Fruit fly (Drosophila melanogaster) whole organism, embryonic: ENCODE data around the gene CG3368.

Source experiments
- ATbp ChIP-seq: fragments of 200-800 bp; sonication (Bioruptor generic); optimal IDR thresholded peaks from 2 replicates; lab custom pipeline; 2017; ENCODE audit warnings: missing biosample characterization, mild to moderate bottlenecking, missing genetic modification characterization, missing genetic modification reagents
- Adf1 ChIP-seq: fragments of 200-800 bp; sonication (Bioruptor generic); IDR thresholded peaks from 2 replicates; pipeline ENCODE4 v1.3.6; 2022; ENCODE audit warnings: missing biosample characterization, missing genetic modification characterization
- Atf3 ChIP-seq: fragments of 200-800 bp; sonication (Bioruptor generic); optimal IDR thresholded peaks from 3 replicates; lab custom pipeline; 2016; ENCODE audit warnings: missing biosample characterization, missing genetic modification characterization
- B-H2 ChIP-seq: fragments of 200-800 bp; sonication (Bioruptor generic); optimal IDR thresholded peaks from 2 replicates; lab custom pipeline; 2018; ENCODE audit warnings: missing biosample characterization, mild to moderate bottlenecking, missing genetic modification characterization
- CG10274 ChIP-seq: fragments of 200-800 bp; sonication (Bioruptor generic); optimal IDR thresholded peaks from 3 replicates; lab custom pipeline; 2017; ENCODE audit warnings: missing biosample characterization, mild to moderate bottlenecking, missing genetic modification characterization
- CG10431 ChIP-seq: fragments of 200-800 bp; sonication (Bioruptor generic); optimal IDR thresholded peaks from 3 replicates; lab custom pipeline; 2018; ENCODE audit warnings: missing biosample characterization, mild to moderate bottlenecking, missing genetic modification characterization
- CG10959 ChIP-seq: fragments of 200-800 bp; sonication (Bioruptor generic); IDR thresholded peaks from 2 replicates; pipeline ENCODE4 v1.3.6; 2022; ENCODE audit warnings: missing biosample characterization, missing genetic modification characterization
- CG12391 ChIP-seq: fragments of 200-800 bp; sonication (Bioruptor generic); optimal IDR thresholded peaks from 3 replicates; lab custom pipeline; 2018; ENCODE audit warnings: missing biosample characterization, mild to moderate bottlenecking, missing genetic modification characterization, moderate library complexity
- CG12769 ChIP-seq: fragments of 200-800 bp; sonication (Bioruptor generic); optimal IDR thresholded peaks from 2 replicates; lab custom pipeline; 2019; ENCODE audit warnings: missing biosample characterization, mild to moderate bottlenecking, missing genetic modification characterization, moderate library complexity
- CG13894 ChIP-seq: fragments of 200-800 bp; sonication (Bioruptor generic); optimal IDR thresholded peaks from 3 replicates; lab custom pipeline; 2018; ENCODE audit warnings: missing biosample characterization, mild to moderate bottlenecking, missing genetic modification characterization, moderate library complexity
- CG15011 ChIP-seq: fragments of 200-800 bp; sonication (Bioruptor generic); optimal IDR thresholded peaks from 3 replicates; lab custom pipeline; 2018; ENCODE audit warnings: missing biosample characterization, mild to moderate bottlenecking, missing genetic modification characterization
- CG1647 ChIP-seq: fragments of 200-800 bp; sonication (Bioruptor generic); optimal IDR thresholded peaks from 3 replicates; lab custom pipeline; 2016; ENCODE audit warnings: missing biosample characterization, missing genetic modification characterization
- CG16813 ChIP-seq: fragments of 200-800 bp; sonication (Bioruptor generic); IDR thresholded peaks from 3 replicates; pipeline ENCODE4 v1.3.6; 2022; ENCODE audit warnings: missing biosample characterization, missing genetic modification characterization; ENCODE audit not compliant: partially characterized antibody
- CG1792 ChIP-seq: fragments of 200-800 bp; sonication (Bioruptor generic); optimal IDR thresholded peaks from 2 replicates; lab custom pipeline; 2016; ENCODE audit warnings: missing biosample characterization, missing genetic modification characterization
- CG2199 ChIP-seq: fragments of 200-800 bp; sonication (Bioruptor generic); IDR thresholded peaks from 3 replicates; pipeline ENCODE4 v1.3.6; 2022; ENCODE audit warnings: missing biosample characterization, missing genetic modification characterization
- CG43689 ChIP-seq: fragments of 200-800 bp; sonication (Bioruptor generic); IDR thresholded peaks from 2 replicates; pipeline ENCODE4 v1.3.6; 2022; ENCODE audit warnings: missing biosample characterization, missing genetic modification characterization
- CG4424 ChIP-seq: fragments of 200-800 bp; sonication (Bioruptor generic); optimal IDR thresholded peaks from 3 replicates; lab custom pipeline; 2016; ENCODE audit warnings: missing biosample characterization, missing genetic modification characterization
- CG6683 ChIP-seq: fragments of 200-800 bp; sonication (Bioruptor generic); optimal IDR thresholded peaks from 2 replicates; lab custom pipeline; 2017; ENCODE audit warnings: missing biosample characterization, mild to moderate bottlenecking, missing genetic modification characterization, missing genetic modification reagents
- CG8281 ChIP-seq: fragments of 200-800 bp; sonication (Bioruptor generic); optimal IDR thresholded peaks from 2 replicates; lab custom pipeline; 2018; ENCODE audit warnings: missing biosample characterization, mild to moderate bottlenecking, missing genetic modification characterization, moderate library complexity
- CG9876 ChIP-seq: fragments of 200-800 bp; sonication (Bioruptor generic); optimal IDR thresholded peaks from 2 replicates; lab custom pipeline; 2016; ENCODE audit warnings: missing biosample characterization, missing genetic modification characterization
- Chrac-16 ChIP-seq: fragments of 200-800 bp; sonication (Bioruptor generic); optimal IDR thresholded peaks from 3 replicates; lab custom pipeline; 2016; ENCODE audit warnings: missing biosample characterization, missing genetic modification characterization
- Dfd ChIP-seq, 2 experiments: fragments of >200 bp; optimal IDR thresholded peaks; 2 replicates each; lab custom pipeline; 2017; ENCODE audit warnings: missing biosample characterization in 2 of 2, missing genetic modification characterization in 2 of 2
- GATAe ChIP-seq: fragments of 200-800 bp; sonication (Bioruptor generic); conservative IDR thresholded peaks from 2 replicates; pipeline ENCODE4 v1.3.6; 2022; ENCODE audit warnings: missing biosample characterization, missing genetic modification characterization
- Hand ChIP-seq: fragments of 200-800 bp; sonication (Bioruptor generic); optimal IDR thresholded peaks from 2 replicates; lab custom pipeline; 2017; ENCODE audit warnings: mild to moderate bottlenecking, missing biosample characterization, missing genetic modification reagents, missing genetic modification characterization
- Mrtf ChIP-seq: fragments of 200-800 bp; sonication (Bioruptor generic); IDR thresholded peaks from 3 replicates; pipeline ENCODE4 v1.3.6; 2022; ENCODE audit warnings: missing biosample characterization, missing genetic modification characterization
- Poxn ChIP-seq: fragments of 200-800 bp; sonication (Bioruptor generic); IDR thresholded peaks from 2 replicates; pipeline ENCODE4 v1.3.6; 2022; ENCODE audit warnings: missing biosample characterization, missing genetic modification characterization
- az2 ChIP-seq: fragments of 200-800 bp; sonication (Bioruptor generic); optimal IDR thresholded peaks from 3 replicates; lab custom pipeline; 2016; ENCODE audit warnings: missing biosample characterization, missing genetic modification characterization
- bigmax ChIP-seq: fragments of 200-800 bp; sonication (Bioruptor generic); optimal IDR thresholded peaks from 2 replicates; lab custom pipeline; 2018; ENCODE audit warnings: missing biosample characterization, mild to moderate bottlenecking, missing genetic modification characterization
- cato ChIP-seq: fragments of 200-800 bp; sonication (Bioruptor generic); optimal IDR thresholded peaks from 2 replicates; lab custom pipeline; 2016; ENCODE audit warnings: missing biosample characterization, missing genetic modification characterization, borderline replicate concordance
- ci ChIP-seq: fragments of 200-800 bp; sonication (Bioruptor generic); IDR thresholded peaks from 3 replicates; pipeline ENCODE4 v1.3.6; 2022; ENCODE audit warnings: missing biosample characterization, missing genetic modification characterization
- crc ChIP-seq: fragments of 200-800 bp; sonication (Bioruptor generic); optimal IDR thresholded peaks from 2 replicates; lab custom pipeline; 2016; ENCODE audit warnings: missing biosample characterization, missing genetic modification characterization
- disco-r ChIP-seq: fragments of 200-800 bp; sonication (Bioruptor generic); optimal IDR thresholded peaks from 2 replicates; lab custom pipeline; 2016; ENCODE audit warnings: missing biosample characterization, missing genetic modification characterization
- dm ChIP-seq: fragments of 200-800 bp; sonication (Bioruptor generic); optimal IDR thresholded peaks from 3 replicates; lab custom pipeline; 2016; ENCODE audit warnings: missing biosample characterization, missing genetic modification characterization
- en ChIP-seq: fragments of 200-800 bp; sonication (Bioruptor generic); optimal IDR thresholded peaks from 2 replicates; lab custom pipeline; 2016; ENCODE audit warnings: missing biosample characterization, missing genetic modification characterization
- jing ChIP-seq: fragments of 200-800 bp; sonication (Bioruptor generic); optimal IDR thresholded peaks from 2 replicates; lab custom pipeline; 2018; ENCODE audit warnings: missing biosample characterization, mild to moderate bottlenecking, missing genetic modification characterization
- ken ChIP-seq: fragments of 200-800 bp; sonication (Bioruptor generic); IDR thresholded peaks from 3 replicates; pipeline ENCODE4 v1.3.6; 2022; ENCODE audit warnings: missing biosample characterization, missing genetic modification characterization
- maf-S ChIP-seq: fragments of 200-800 bp; sonication (Bioruptor generic); optimal IDR thresholded peaks from 2 replicates; lab custom pipeline; 2016; ENCODE audit warnings: missing biosample characterization, missing genetic modification characterization
- mam ChIP-seq: fragments of 200-800 bp; sonication (Bioruptor generic); optimal IDR thresholded peaks from 3 replicates; lab custom pipeline; 2016; ENCODE audit warnings: missing biosample characterization, missing genetic modification characterization
- mirr ChIP-seq: fragments of 200-800 bp; sonication (Bioruptor generic); optimal IDR thresholded peaks from 3 replicates; lab custom pipeline; 2018; ENCODE audit warnings: missing biosample characterization, mild to moderate bottlenecking, missing genetic modification characterization
- nmo ChIP-seq: fragments of 200-800 bp; sonication (Bioruptor generic); optimal IDR thresholded peaks from 2 replicates; lab custom pipeline; 2018; ENCODE audit warnings: missing biosample characterization, mild to moderate bottlenecking, missing genetic modification characterization, moderate library complexity
- org-1 ChIP-seq: fragments of 200-800 bp; sonication (Bioruptor generic); optimal IDR thresholded peaks from 2 replicates; lab custom pipeline; 2017; ENCODE audit warnings: missing biosample characterization, missing genetic modification characterization
- peb ChIP-seq: fragments of 200-800 bp; sonication (Bioruptor generic); IDR thresholded peaks from 2 replicates; pipeline ENCODE4 v1.3.6; 2022; ENCODE audit warnings: missing biosample characterization, missing genetic modification characterization
- pnt ChIP-seq: fragments of 200-800 bp; sonication (Bioruptor generic); optimal IDR thresholded peaks from 3 replicates; lab custom pipeline; 2016; ENCODE audit warnings: missing biosample characterization, missing genetic modification characterization
- schlank ChIP-seq: fragments of 200-800 bp; sonication (Bioruptor generic); optimal IDR thresholded peaks from 2 replicates; lab custom pipeline; 2018; ENCODE audit warnings: missing biosample characterization, mild to moderate bottlenecking, missing genetic modification characterization
- sima ChIP-seq: fragments of 200-800 bp; sonication (Bioruptor generic); optimal IDR thresholded peaks from 2 replicates; lab custom pipeline; 2016; ENCODE audit warnings: missing biosample characterization, missing genetic modification characterization
- tll ChIP-seq, 2 experiments: fragments of 200-800 bp in 1 of 2; fragments of >200 bp in 1 of 2; sonication (Bioruptor generic) in 1 of 2; optimal IDR thresholded peaks; 2 replicates each; lab custom pipeline; 2017 to 2019; ENCODE audit warnings: missing biosample characterization in 2 of 2, missing genetic modification characterization in 2 of 2, mild to moderate bottlenecking in 1 of 2, moderate library complexity in 1 of 2
- unc-4 ChIP-seq: fragments of 200-800 bp; sonication (Bioruptor generic); IDR thresholded peaks from 2 replicates; pipeline ENCODE4 v1.3.6; 2022; ENCODE audit warnings: missing biosample characterization, missing genetic modification characterization; ENCODE audit not compliant: partially characterized antibody
- wdn ChIP-seq: fragments of 200-800 bp; sonication (Bioruptor generic); IDR thresholded peaks from 2 replicates; pipeline ENCODE4 v1.3.6; 2022; ENCODE audit warnings: missing biosample characterization, missing genetic modification characterization

CG3368 gene

dm6 chr3R:27288202-27289135, 4.9 kb downstream of the CG3368 start, which contains the start of the genes bigmax and Hmu (continued):
- TF ChIP-seq org-1 (GFP tag; lab: Kevin White, UChicago) (no peak), dm (peak; percentile 86), CG10431 (GFP tag; lab: Kevin White, UChicago) (no peak), B-H2 (GFP tag; lab: Kevin White, UChicago) (peak; percentile 76), en (GFP tag; lab: Kevin White, UChicago) (peak; percentile 68), sima (GFP tag; lab: Kevin White, UChicago) (no peak), CG6683 (GFP tag; lab: Kevin White, UChicago) (peak; percentile 62), CG12769 (tag; lab: Kevin White, UChicago) (peak; percentile 91), bigmax (GFP tag; lab: Kevin White, UChicago) (no peak), CG9876 (GFP tag; lab: Kevin White, UChicago) (peak; percentile 93), ci (GFP tag; lab: Robert Waterston, UW) (peak; percentile 92), crc (GFP tag; lab: Kevin White, UChicago) (peak; percentile 88), Adf1 (GFP tag; lab: Robert Waterston, UW) (peak; percentile 65), mirr (GFP tag; lab: Kevin White, UChicago) (peak; percentile 92), jing (GFP tag; lab: Kevin White, UChicago) (peak; percentile 7), Hand (GFP tag; lab: Kevin White, UChicago) (peak; percentile 17), wdn (GFP tag; lab: Robert Waterston, UW) (peak; percentile 79), CG12391 (tag; lab: Kevin White, UChicago) (peak; percentile 91), nmo (GFP tag; lab: Kevin White, UChicago) (peak; percentile 94), disco-r (peak; percentile 61), CG43689 (GFP tag; lab: Robert Waterston, UW) (peak; percentile 42; the same call in 1 of the 2 replicates), peb (peak; percentile 24; the same call in 1 of the 2 replicates), Dfd (GFP tag; optimal IDR thresholded peaks at IDR 0.05; lab: Kevin White, UChicago) (no peak), CG13894 (tag; lab: Kevin White, UChicago) (peak; percentile 90), schlank (tag; lab: Kevin White, UChicago) (peak; percentile 68), CG8281 (tag; lab: Kevin White, UChicago) (peak; percentile 21), maf-S (GFP tag; lab: Kevin White, UChicago) (peak; percentile 84), Mrtf (GFP tag; lab: Robert Waterston, UW) (peak; percentile 73), unc-4 (GFP tag; lab: Robert Waterston, UW) (peak; percentile 98), CG1792 (GFP tag; lab: Kevin White, UChicago) (peak; percentile 88), CG10959 (peak; percentile 40; the same call in 1 of the 2 replicates), CG15011 (peak; percentile 6), ken (GFP tag; lab: Robert Waterston, UW) (peak; percentile 85), CG16813 (GFP tag; lab: Robert Waterston, UW) (peak; percentile 95), Chrac-16 (GFP tag; lab: Kevin White, UChicago) (peak; percentile 87), CG10274 (no peak), mam (GFP tag; lab: Kevin White, UChicago) (peak; percentile 94), CG4424 (GFP tag; lab: Kevin White, UChicago) (peak; percentile 81), CG2199 (GFP tag; lab: Robert Waterston, UW) (no peak), tll (GFP tag; optimal IDR thresholded peaks at IDR 0.05; lab: Kevin White, UChicago) (peak; percentile 86 to 90), az2 (GFP tag; lab: Kevin White, UChicago) (peak; percentile 77), GATAe (GFP tag; lab: Robert Waterston, UW) (peak; percentile 77), cato (GFP tag; lab: Kevin White, UChicago) (peak; percentile 4), pnt (peak; percentile 86), Atf3 (GFP tag; lab: Kevin White, UChicago) (peak; percentile 67), Poxn (no peak), CG1647 (peak; percentile 86), ATbp (GFP tag; lab: Kevin White, UChicago) (peak; percentile 21)
